Fruit fly (Drosophila melanogaster) whole organism, embryonic: ENCODE results near the gene CG34278.

Experiments
- BEAF-32 ChIP-seq: fragments of 200-800 bp; sonication (Bioruptor generic); optimal IDR thresholded peaks from 3 replicates; lab custom pipeline; 2017; ENCODE audit warnings: missing biosample characterization, missing genetic modification characterization, mild to moderate bottlenecking, moderate library complexity, missing genetic modification reagents
- CG1024 ChIP-seq: fragments of 200-800 bp; sonication (Bioruptor generic); IDR thresholded peaks from 2 replicates; pipeline ENCODE4 v1.3.6; 2022; ENCODE audit warnings: missing biosample characterization, missing genetic modification characterization
- CG10274 ChIP-seq: fragments of 200-800 bp; sonication (Bioruptor generic); optimal IDR thresholded peaks from 3 replicates; lab custom pipeline; 2017; ENCODE audit warnings: missing biosample characterization, mild to moderate bottlenecking, missing genetic modification characterization
- CG10654 ChIP-seq: fragments of 200-800 bp; sonication (Bioruptor generic); optimal IDR thresholded peaks from 2 replicates; lab custom pipeline; 2016; ENCODE audit warnings: missing biosample characterization, missing genetic modification characterization
- CG11093 ChIP-seq: fragments of 200-800 bp; sonication (Bioruptor generic); IDR thresholded peaks from 3 replicates; pipeline ENCODE4 v1.3.6; 2022; ENCODE audit warnings: missing biosample characterization, missing genetic modification characterization
- CG12391 ChIP-seq: fragments of 200-800 bp; sonication (Bioruptor generic); optimal IDR thresholded peaks from 3 replicates; lab custom pipeline; 2018; ENCODE audit warnings: missing biosample characterization, mild to moderate bottlenecking, missing genetic modification characterization, moderate library complexity
- CG12744 ChIP-seq: fragments of 200-800 bp; sonication (Bioruptor generic); optimal IDR thresholded peaks from 2 replicates; lab custom pipeline; 2016; ENCODE audit warnings: missing biosample characterization, missing genetic modification characterization
- CG14965 ChIP-seq: fragments of 200-800 bp; sonication (Bioruptor generic); optimal IDR thresholded peaks from 2 replicates; lab custom pipeline; 2016; ENCODE audit warnings: missing biosample characterization, missing genetic modification characterization, borderline replicate concordance
- CG16779 ChIP-seq: fragments of 200-800 bp; sonication (Bioruptor generic); IDR thresholded peaks from 2 replicates; pipeline ENCODE4 v1.3.6; 2022; ENCODE audit warnings: missing biosample characterization, missing genetic modification characterization
- CG16813 ChIP-seq: fragments of 200-800 bp; sonication (Bioruptor generic); IDR thresholded peaks from 3 replicates; pipeline ENCODE4 v1.3.6; 2022; ENCODE audit warnings: missing biosample characterization, missing genetic modification characterization; ENCODE audit not compliant: partially characterized antibody
- CG17361 ChIP-seq: fragments of 200-800 bp; sonication (Bioruptor generic); IDR thresholded peaks from 3 replicates; pipeline ENCODE4 v1.3.6; 2022; ENCODE audit warnings: missing biosample characterization, missing genetic modification characterization
- CG18599 ChIP-seq: fragments of 200-800 bp; sonication (Bioruptor generic); optimal IDR thresholded peaks from 3 replicates; lab custom pipeline; 2017; ENCODE audit warnings: missing biosample characterization, missing genetic modification characterization, mild to moderate bottlenecking, moderate library complexity, missing genetic modification reagents
- CG2202 ChIP-seq: fragments of 200-800 bp; sonication (Bioruptor generic); optimal IDR thresholded peaks from 2 replicates; lab custom pipeline; 2018; ENCODE audit warnings: missing biosample characterization, mild to moderate bottlenecking, missing genetic modification characterization
- CG2678 ChIP-seq: fragments of 200-800 bp; sonication (Bioruptor generic); optimal IDR thresholded peaks from 3 replicates; lab custom pipeline; 2019; ENCODE audit warnings: missing biosample characterization, mild to moderate bottlenecking, missing genetic modification characterization, moderate library complexity
- CG3407 ChIP-seq: fragments of 200-800 bp; sonication (Bioruptor generic); optimal IDR thresholded peaks from 2 replicates; lab custom pipeline; 2018; ENCODE audit warnings: missing biosample characterization, mild to moderate bottlenecking, missing genetic modification characterization
- CG4360 ChIP-seq: fragments of 200-800 bp; sonication (Bioruptor generic); IDR thresholded peaks from 2 replicates; pipeline ENCODE4 v1.3.6; 2022; ENCODE audit warnings: missing biosample characterization, missing genetic modification characterization
- CG4424 ChIP-seq: fragments of 200-800 bp; sonication (Bioruptor generic); optimal IDR thresholded peaks from 3 replicates; lab custom pipeline; 2016; ENCODE audit warnings: missing biosample characterization, missing genetic modification characterization
- CG5180 ChIP-seq: fragments of 200-800 bp; sonication (Bioruptor generic); optimal IDR thresholded peaks from 3 replicates; lab custom pipeline; 2017; ENCODE audit warnings: missing biosample characterization, missing genetic modification characterization, mild to moderate bottlenecking, moderate library complexity, missing genetic modification reagents
- CG6791 ChIP-seq: fragments of 200-800 bp; sonication (Bioruptor generic); IDR thresholded peaks from 3 replicates; pipeline ENCODE4 v1.3.6; 2022; ENCODE audit warnings: missing biosample characterization, missing genetic modification characterization; ENCODE audit not compliant: partially characterized antibody
- CG6813 ChIP-seq: fragments of 200-800 bp; sonication (Bioruptor generic); optimal IDR thresholded peaks from 2 replicates; lab custom pipeline; 2017; ENCODE audit warnings: missing biosample characterization, missing genetic modification characterization, mild to moderate bottlenecking, moderate library complexity, missing genetic modification reagents
- CG7271 ChIP-seq: fragments of 200-800 bp; sonication (Bioruptor generic); optimal IDR thresholded peaks from 2 replicates; lab custom pipeline; 2018; ENCODE audit warnings: missing biosample characterization, mild to moderate bottlenecking, missing genetic modification characterization, moderate library complexity
- CG7963 ChIP-seq: fragments of 200-800 bp; sonication (Bioruptor generic); IDR thresholded peaks from 3 replicates; pipeline ENCODE4 v1.3.6; 2022; ENCODE audit warnings: missing biosample characterization, missing genetic modification characterization; ENCODE audit not compliant: partially characterized antibody
- CG8281 ChIP-seq: fragments of 200-800 bp; sonication (Bioruptor generic); optimal IDR thresholded peaks from 2 replicates; lab custom pipeline; 2018; ENCODE audit warnings: missing biosample characterization, mild to moderate bottlenecking, missing genetic modification characterization, moderate library complexity
- CG9727 ChIP-seq: fragments of 200-800 bp; sonication (Bioruptor generic); optimal IDR thresholded peaks from 3 replicates; lab custom pipeline; 2017; ENCODE audit warnings: missing biosample characterization, mild to moderate bottlenecking, missing genetic modification characterization
- CHES-1-like ChIP-seq: fragments of 200-800 bp; sonication (Bioruptor generic); optimal IDR thresholded peaks from 2 replicates; lab custom pipeline; 2016; ENCODE audit warnings: missing biosample characterization, missing genetic modification characterization
- Deaf1 ChIP-seq: fragments of 200-800 bp; optimal IDR thresholded peaks from 3 replicates; lab custom pipeline; 2019; ENCODE audit warnings: missing biosample characterization, mild to moderate bottlenecking, missing genetic modification characterization, moderate library complexity
- E2f1 ChIP-seq: fragments of 200-800 bp; sonication (Bioruptor generic); IDR thresholded peaks from 2 replicates; pipeline ENCODE4 v1.3.6; 2022; ENCODE audit warnings: missing biosample characterization, missing genetic modification characterization
- Elba2 ChIP-seq: fragments of 200-800 bp; sonication (Bioruptor generic); optimal IDR thresholded peaks from 3 replicates; lab custom pipeline; 2016; ENCODE audit warnings: missing biosample characterization, missing genetic modification characterization
- HmgZ ChIP-seq: fragments of 200-800 bp; sonication (Bioruptor generic); optimal IDR thresholded peaks from 2 replicates; lab custom pipeline; 2018; ENCODE audit warnings: missing biosample characterization, mild to moderate bottlenecking, missing genetic modification characterization
- Hr51 ChIP-seq, 2 experiments: fragments of 200-800 bp; sonication (Bioruptor generic); optimal IDR thresholded peaks; 2 replicates in 1 of 2; 3 replicates in 1 of 2; lab custom pipeline; 2016 to 2018; ENCODE audit warnings: missing biosample characterization in 2 of 2, missing genetic modification characterization in 2 of 2, mild to moderate bottlenecking in 1 of 2, moderate library complexity in 1 of 2
- Jarid2 ChIP-seq: fragments of 200-800 bp; sonication (Bioruptor generic); optimal IDR thresholded peaks from 3 replicates; lab custom pipeline; 2017; ENCODE audit warnings: mild to moderate bottlenecking, missing biosample characterization, missing genetic modification reagents, missing genetic modification characterization
- Meics ChIP-seq: fragments of 200-800 bp; sonication (Bioruptor generic); optimal IDR thresholded peaks from 2 replicates; lab custom pipeline; 2017; ENCODE audit warnings: missing biosample characterization, mild to moderate bottlenecking, missing genetic modification characterization
- NC2α ChIP-seq: fragments of 200-800 bp; sonication (Bioruptor generic); optimal IDR thresholded peaks from 2 replicates; lab custom pipeline; 2016; ENCODE audit warnings: missing biosample characterization, missing genetic modification characterization
- Rx ChIP-seq: fragments of 200-800 bp; sonication (Bioruptor generic); IDR thresholded peaks from 2 replicates; pipeline ENCODE4 v1.3.6; 2022; ENCODE audit warnings: missing biosample characterization, missing genetic modification characterization
- Sox100B ChIP-seq: fragments of 200-800 bp; sonication (Bioruptor generic); optimal IDR thresholded peaks from 3 replicates; lab custom pipeline; 2018; ENCODE audit warnings: missing biosample characterization, mild to moderate bottlenecking, missing genetic modification characterization
- Sry-β ChIP-seq: fragments of 200-800 bp; sonication (Bioruptor generic); optimal IDR thresholded peaks from 2 replicates; lab custom pipeline; 2018; ENCODE audit warnings: missing biosample characterization, mild to moderate bottlenecking, missing genetic modification characterization, moderate library complexity
- Vsx1 ChIP-seq: fragments of 200-800 bp; sonication (Bioruptor generic); optimal IDR thresholded peaks from 2 replicates; lab custom pipeline; 2017; ENCODE audit warnings: missing biosample characterization, mild to moderate bottlenecking, missing genetic modification characterization, missing genetic modification reagents
- caup ChIP-seq: fragments of 200-800 bp; sonication (Bioruptor generic); optimal IDR thresholded peaks from 3 replicates; lab custom pipeline; 2017; ENCODE audit warnings: missing biosample characterization, mild to moderate bottlenecking, missing genetic modification characterization, moderate library complexity; ENCODE audit not compliant: severe bottlenecking
- chn ChIP-seq: fragments of 200-800 bp; sonication (Bioruptor generic); optimal IDR thresholded peaks from 2 replicates; lab custom pipeline; 2016; ENCODE audit warnings: missing biosample characterization, missing genetic modification characterization
- fd64A ChIP-seq: fragments of 200-800 bp; sonication (Bioruptor generic); optimal IDR thresholded peaks from 3 replicates; lab custom pipeline; 2018; ENCODE audit warnings: missing biosample characterization, mild to moderate bottlenecking, missing genetic modification characterization
- fd96Cb ChIP-seq: fragments of 200-800 bp; sonication (Bioruptor generic); optimal IDR thresholded peaks from 2 replicates; lab custom pipeline; 2018; ENCODE audit warnings: missing biosample characterization, mild to moderate bottlenecking, missing genetic modification characterization, moderate library complexity
- kay ChIP-seq: fragments of 200-800 bp; sonication (Bioruptor generic); optimal IDR thresholded peaks from 2 replicates; lab custom pipeline; 2016; ENCODE audit warnings: missing biosample characterization, missing genetic modification characterization
- pfk ChIP-seq: fragments of 200-800 bp; sonication (Bioruptor generic); optimal IDR thresholded peaks from 2 replicates; lab custom pipeline; 2018; ENCODE audit warnings: missing biosample characterization, mild to moderate bottlenecking, missing genetic modification characterization, moderate library complexity
- prd ChIP-seq, 3 experiments: fragments of >200 bp in 2 of 3; fragments of 200-800 bp in 1 of 3; sonication (Bioruptor generic) in 1 of 3; optimal IDR thresholded peaks in 2 of 3; IDR thresholded peaks in 1 of 3; 2 replicates in 2 of 3; 3 replicates in 1 of 3; pipeline versions ENCODE4 v1.3.6 to Lab custom; 2017 to 2022; ENCODE audit warnings: missing biosample characterization in 1 of 3, missing genetic modification characterization in 1 of 3
- sc ChIP-seq, 3 experiments: fragments of >200 bp in 2 of 3; fragments of 200-800 bp in 1 of 3; sonication (Bioruptor generic) in 1 of 3; optimal IDR thresholded peaks; 2 replicates in 2 of 3; 3 replicates in 1 of 3; lab custom pipeline; 2017; ENCODE audit warnings: mild to moderate bottlenecking in 1 of 3, missing biosample characterization in 1 of 3, missing genetic modification characterization in 1 of 3, missing genetic modification reagents in 1 of 3
- slbo ChIP-seq: fragments of 200-800 bp; sonication (Bioruptor generic); IDR thresholded peaks from 2 replicates; pipeline ENCODE4 v1.3.6; 2022; ENCODE audit warnings: missing biosample characterization, missing genetic modification characterization
- sqz ChIP-seq: fragments of 200-800 bp; sonication (Bioruptor generic); optimal IDR thresholded peaks from 3 replicates; lab custom pipeline; 2018; ENCODE audit warnings: missing biosample characterization, mild to moderate bottlenecking, missing genetic modification characterization
- vnd ChIP-seq: fragments of 200-800 bp; sonication (Bioruptor generic); IDR thresholded peaks from 3 replicates; pipeline ENCODE4 v1.3.6; 2022; ENCODE audit warnings: missing biosample characterization, missing genetic modification characterization; ENCODE audit not compliant: partially characterized antibody

CG34278 gene

dm6 chr3R:17079859-17080255, 40.4 kb upstream of the CG34278 start, which contains the start of the genes Keap1 and kuk (continued):
- TF ChIP-seq CG18599 (GFP tag; lab: Kevin White, UChicago) = peak; percentile 43
- peak; percentile 59 for TF ChIP-seq caup
- TF ChIP-seq CG1024 (GFP tag; lab: Robert Waterston, UW) = 0 out of 2 replicates have a peak, but pooled peaks have one; percentile 26
- no peak for TF ChIP-seq fd96Cb (tag; lab: Kevin White, UChicago)
- TF ChIP-seq CG14965 = no peak
- peak; percentile 41 for TF ChIP-seq CG9727 (GFP tag; lab: Kevin White, UChicago)
- peak; percentile 43 for TF ChIP-seq CG10654 (GFP tag; lab: Kevin White, UChicago)
- TF ChIP-seq CG6791 = peak; percentile 75
- no peak for TF ChIP-seq CG2202 (tag; lab: Kevin White, UChicago)
- no peak for TF ChIP-seq CG4360 (GFP tag; lab: Robert Waterston, UW)
- TF ChIP-seq kay (GFP tag; lab: Kevin White, UChicago) = no peak
- peak; percentile 12 for TF ChIP-seq CG2678 (tag; lab: Kevin White, UChicago)
- TF ChIP-seq CG10274 (GFP tag; lab: Kevin White, UChicago) = no peak
- TF ChIP-seq pfk = peak; percentile 29
- no peak for TF ChIP-seq Sry-β (GFP tag; lab: Kevin White, UChicago)
- TF ChIP-seq Vsx1 (GFP tag; lab: Kevin White, UChicago) = no peak
- TF ChIP-seq CG8281 = no peak
- TF ChIP-seq CG5180 (GFP tag; lab: Kevin White, UChicago) = no peak
- peak; percentile 73 for TF ChIP-seq HmgZ (tag; lab: Kevin White, UChicago)
- no peak for TF ChIP-seq Sox100B
- no peak for TF ChIP-seq CG7963 (GFP tag; lab: Robert Waterston, UW)
- peak; percentile 70 for TF ChIP-seq vnd (GFP tag; lab: Robert Waterston, UW)
- no peak; the same call in 2 of the 3 replicates for TF ChIP-seq CG17361
- no peak for TF ChIP-seq prd (optimal IDR thresholded peaks at IDR 0.05; lab: Kevin White, UChicago)
- peak; percentile 51; the same call in 1 of the 3 replicates for TF ChIP-seq prd (GFP tag; IDR thresholded peaks at IDR 0.05; lab: Robert Waterston, UW)
- peak; percentile 72 for TF ChIP-seq slbo
- TF ChIP-seq Meics = no peak
- peak; percentile 95 for TF ChIP-seq BEAF-32 (GFP tag; lab: Kevin White, UChicago)
- peak; percentile 48 for TF ChIP-seq sqz (GFP tag; lab: Kevin White, UChicago)
- no peak for TF ChIP-seq E2f1
- no peak for TF ChIP-seq CG6813
- TF ChIP-seq Jarid2 (GFP tag; lab: Kevin White, UChicago) = peak; percentile 16
- peak; percentile 79 for TF ChIP-seq CG12391 (tag; lab: Kevin White, UChicago)
- peak; percentile 30 for TF ChIP-seq CG4424 (GFP tag; lab: Kevin White, UChicago)
- TF ChIP-seq Deaf1 (tag; lab: Kevin White, UChicago) = no peak
- TF ChIP-seq CG16813 (GFP tag; lab: Robert Waterston, UW) = peak; percentile 78
- peak; percentile 5; the same call in 1 of the 2 replicates for TF ChIP-seq Rx
- TF ChIP-seq CG11093 (GFP tag; lab: Robert Waterston, UW) = peak; percentile 16; the same call in 1 of the 3 replicates
- peak; percentile 36 for TF ChIP-seq CG3407 (GFP tag; lab: Kevin White, UChicago)
- peak; percentile 49 for TF ChIP-seq CG12744 (GFP tag; lab: Kevin White, UChicago)
- TF ChIP-seq Hr51 (GFP tag; optimal IDR thresholded peaks at IDR 0.05; lab: Kevin White, UChicago) = peak in 1 of 2 experiments; percentile 69
- peak; percentile 35 for TF ChIP-seq NC2α (GFP tag; lab: Kevin White, UChicago)
- TF ChIP-seq chn (GFP tag; lab: Kevin White, UChicago) = peak; percentile 50
- no peak for TF ChIP-seq Elba2
- peak; percentile 82 for TF ChIP-seq CHES-1-like (GFP tag; lab: Kevin White, UChicago)
- TF ChIP-seq CG16779 (GFP tag; lab: Robert Waterston, UW) = no peak
- no peak for TF ChIP-seq fd64A
- peak; percentile 17 for TF ChIP-seq CG7271 (tag; lab: Kevin White, UChicago)
- TF ChIP-seq sc (optimal IDR thresholded peaks at IDR 0.05; lab: Kevin White, UChicago) = no peak
- TF ChIP-seq sc (GFP tag; optimal IDR thresholded peaks at IDR 0.05; lab: Kevin White, UChicago) = no peak
